Worm (Caenorhabditis elegans) whole organism, L4 larva: ENCODE data around the gene R02C2.1.

ENCODE experiments used
- ceh-82 ChIP-seq: sonication (generic microtip); optimal IDR thresholded peaks from 2 replicates; lab custom pipeline; 2017; ENCODE audit warnings: missing biosample characterization, missing genetic modification characterization
- dpl-1 ChIP-seq: fragments of 150-350 bp; optimal IDR thresholded peaks from 2 replicates; lab custom pipeline; 2014; ENCODE audit warnings: missing biosample characterization, missing genetic modification reagents, missing genetic modification characterization
- egl-27 ChIP-seq: sonication (generic microtip); optimal IDR thresholded peaks from 3 replicates; lab custom pipeline; 2017; ENCODE audit warnings: missing biosample characterization, missing genetic modification reagents, missing genetic modification characterization
- lir-3 ChIP-seq: sonication (generic microtip); optimal IDR thresholded peaks from 2 replicates; lab custom pipeline; 2016; ENCODE audit warnings: mild to moderate bottlenecking, missing genetic modification characterization, missing compliant biosample characterization
- set-16 ChIP-seq: fragments of 200-800 bp; sonication (Bioruptor generic); IDR thresholded peaks from 2 replicates; pipeline ENCODE4 v1.3.6; 2022; ENCODE audit warnings: missing genetic modification reagents, missing genetic modification characterization, missing compliant biosample characterization
- skn-1 ChIP-seq: fragments of 150-350 bp; optimal IDR thresholded peaks from 2 replicates; lab custom pipeline; 2014; ENCODE audit warnings: missing biosample characterization, missing genetic modification characterization
- unc-39 ChIP-seq: sonication (generic microtip); optimal IDR thresholded peaks from 2 replicates; lab custom pipeline; 2017; ENCODE audit warnings: missing biosample characterization, missing genetic modification characterization
- unc-62 ChIP-seq, 3 experiments: fragments of 150-350 bp in 1 of 3; sonication (generic microtip); optimal IDR thresholded peaks in 2 of 3; peaks in 1 of 3; 1 replicate in 1 of 3; 2 replicates in 2 of 3; lab custom pipeline; 2014 to 2017; ENCODE audit warnings: missing biosample characterization in 3 of 3, missing genetic modification characterization in 3 of 3, missing genetic modification reagents in 3 of 3, missing genotype in 1 of 3

- TF ChIP-seq unc-39 (tag; lab: Kevin White, UChicago) (no peak), set-16 (peak; percentile 75), lir-3 (tag; lab: Kevin White, UChicago) (no peak), ceh-82 (no peak), egl-27 (tag; lab: Kevin White, UChicago) (no peak), unc-62 (GFP tag; optimal IDR thresholded peaks at IDR 0.05 in 1 of 2; lab: Kevin White, UChicago) (no peak), unc-62 (tag; optimal IDR thresholded peaks at IDR 0.05; lab: Kevin White, UChicago) (no peak), dpl-1 (GFP tag; lab: Kevin White, UChicago) (no peak), skn-1 (tag; lab: Kevin White, UChicago) (no peak)
Observed at ce11 chrV:194760-195159, 43.2 kb downstream of the R02C2.1 start.
